Worm (Caenorhabditis elegans): ENCODE measurements around the gene Y67H2A.7.

Y67H2A.7 gene

ce11 chrIV:13268385-13268784 is 35.2 kb upstream of the Y67H2A.7 start:
- TF ChIP-seq mbf-1 (tag; optimal IDR thresholded peaks at IDR 0.05) (no peak), ztf-11 (tag; optimal IDR thresholded peaks at IDR 0.05) (no peak)

ce11 chrIV:13272494-13272893 is 31.0 kb upstream of the Y67H2A.7 start, which contains the start of gene unc-26:
Gene unc-26 (minus strand): TSS chrIV:13272516.
- TF ChIP-seq lsy-2 (tag; optimal IDR thresholded peaks at IDR 0.05) = peak in 1 of 2 experiments; percentile 60
- no peak for TF ChIP-seq unc-62 (GFP tag; optimal IDR thresholded peaks at IDR 0.05)
- TF ChIP-seq unc-55 (GFP tag; optimal IDR thresholded peaks at IDR 0.05) = peak; percentile 82
- no peak for TF ChIP-seq R02D3.7 (tag; optimal IDR thresholded peaks at IDR 0.05)
- TF ChIP-seq C34F6.9 (tag; optimal IDR thresholded peaks at IDR 0.05) = peak; percentile 40
- TF ChIP-seq nhr-10 (tag; optimal IDR thresholded peaks at IDR 0.05) = no peak
- TF ChIP-seq mab-5 (tag; optimal IDR thresholded peaks at IDR 0.05) = peak; percentile 35
- TF ChIP-seq sma-3 (GFP tag; optimal IDR thresholded peaks at IDR 0.05) = no peak
- no peak for TF ChIP-seq lin-39 (tag; optimal IDR thresholded peaks at IDR 0.05)
- no peak for TF ChIP-seq lin-13 (GFP tag; optimal IDR thresholded peaks at IDR 0.05)
- TF ChIP-seq zag-1 (tag; optimal IDR thresholded peaks at IDR 0.05) = peak; percentile 31
- no peak for TF ChIP-seq skn-1 (tag; optimal IDR thresholded peaks at IDR 0.05)
- no peak for TF ChIP-seq mdl-1 (tag; optimal IDR thresholded peaks at IDR 0.05)
- no peak for TF ChIP-seq dmd-4 (tag; optimal IDR thresholded peaks at IDR 0.05)
- no peak for TF ChIP-seq alr-1 (tag; optimal IDR thresholded peaks at IDR 0.05)
- no peak for TF ChIP-seq crh-2 (tag; optimal IDR thresholded peaks at IDR 0.05)
- TF ChIP-seq nhr-129 (tag; optimal IDR thresholded peaks at IDR 0.05) = peak; percentile 59
- TF ChIP-seq ceh-16 (tag; optimal IDR thresholded peaks at IDR 0.05) = no peak
- no peak for TF ChIP-seq blmp-1 (tag; optimal IDR thresholded peaks at IDR 0.05; ENCODE audit: insufficient read depth)
- TF ChIP-seq nhr-77 (tag; optimal IDR thresholded peaks at IDR 0.05) = no peak
- peak; percentile 10 for TF ChIP-seq F13H6.1 (tag; optimal IDR thresholded peaks at IDR 0.05)

DNA sequence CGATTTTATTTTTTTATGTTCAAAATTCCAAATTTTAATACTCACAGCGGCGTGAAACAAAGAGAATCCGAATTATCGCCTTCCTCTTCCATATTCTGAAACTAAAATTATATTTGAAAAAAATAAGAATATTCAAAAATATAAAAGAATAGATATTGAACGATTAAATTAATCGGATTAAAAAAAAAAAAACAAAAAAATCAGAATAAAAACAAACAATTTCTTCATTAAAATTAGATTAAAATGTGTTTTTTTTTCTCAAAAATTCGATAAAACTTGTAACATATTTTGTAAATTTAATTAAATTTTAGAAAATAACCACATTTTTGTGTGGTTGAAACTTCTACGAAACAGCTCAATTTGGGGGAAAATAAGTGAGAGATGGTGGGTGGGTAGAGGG is 20.8 kb upstream of the Y67H2A.7 start, which contains the start of gene cpsf-3:
Gene cpsf-3, minus strand, starts transcription at position 101 of the 400 bp plus-strand sequence.
- no peak for TF ChIP-seq ztf-11 (tag; optimal IDR thresholded peaks at IDR 0.05)
- TF ChIP-seq Y55F3AM.14 (GFP tag; optimal IDR thresholded peaks at IDR 0.05) = no peak
- no peak for TF ChIP-seq elt-1 (tag; optimal IDR thresholded peaks at IDR 0.05)
- TF ChIP-seq lin-13 (GFP tag; optimal IDR thresholded peaks at IDR 0.05) = no peak
- no peak for TF ChIP-seq nhr-237 (tag; optimal IDR thresholded peaks at IDR 0.05)
- TF ChIP-seq nhr-77 (tag; optimal IDR thresholded peaks at IDR 0.05) = no peak

- TF ChIP-seq dmd-4 (tag; optimal IDR thresholded peaks at IDR 0.05) (no peak), F13H6.1 (tag; optimal IDR thresholded peaks at IDR 0.05) (no peak), unc-55 (GFP tag; optimal IDR thresholded peaks at IDR 0.05) (peak; percentile 18), nhr-129 (tag; optimal IDR thresholded peaks at IDR 0.05) (peak; percentile 13), unc-39 (tag; optimal IDR thresholded peaks at IDR 0.05) (no peak), C34F6.9 (tag; optimal IDR thresholded peaks at IDR 0.05) (peak; percentile 49)
Measured at ce11 chrIV:13289321-13289720, 14.2 kb upstream of the Y67H2A.7 start, which contains the start of gene Y67H2A.10. Gene Y67H2A.10 (minus strand): TSS chrIV:13289504.

DNA sequence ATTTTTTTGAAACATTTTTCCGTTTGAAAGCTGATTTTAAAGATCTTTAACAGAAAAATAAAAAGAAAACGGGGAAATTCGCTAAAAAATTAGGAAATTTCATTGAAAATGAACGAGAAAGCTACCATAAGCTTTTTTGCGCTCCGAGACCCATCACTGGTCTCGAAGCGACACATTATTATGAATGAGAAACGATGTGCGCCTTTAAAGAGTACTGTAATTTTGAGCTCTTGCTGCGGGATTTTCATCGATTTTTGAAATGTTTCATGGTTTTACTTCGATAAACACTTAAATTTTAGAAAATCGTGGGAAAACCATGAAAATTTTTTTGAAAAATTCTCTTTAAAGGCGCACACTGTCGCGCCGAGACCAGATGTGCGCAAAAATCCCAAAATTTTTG is 13.3 kb upstream of the Y67H2A.7 start:
- no peak for TF ChIP-seq ceh-82 (tag; optimal IDR thresholded peaks at IDR 0.05)
- no peak for TF ChIP-seq peb-1 (tag; optimal IDR thresholded peaks at IDR 0.05)
- no peak for TF ChIP-seq nhr-237 (tag; optimal IDR thresholded peaks at IDR 0.05)
- TF ChIP-seq mbf-1 (tag; optimal IDR thresholded peaks at IDR 0.05) = no peak
- TF ChIP-seq fos-1 (tag; optimal IDR thresholded peaks at IDR 0.05) = no peak
- TF ChIP-seq nhr-25 (tag; optimal IDR thresholded peaks at IDR 0.05) = no peak
- TF ChIP-seq elt-1 (tag; optimal IDR thresholded peaks at IDR 0.05) = no peak
- TF ChIP-seq unc-55 (GFP tag; optimal IDR thresholded peaks at IDR 0.05) = no peak
- TF ChIP-seq nhr-21 (tag; optimal IDR thresholded peaks at IDR 0.05) = no peak
- TF ChIP-seq unc-62 (GFP tag; optimal IDR thresholded peaks at IDR 0.05) = no peak
- TF ChIP-seq nhr-23 (tag; optimal IDR thresholded peaks at IDR 0.05) = no peak

ce11 chrIV:13297746-13298145 is 5.8 kb upstream of the Y67H2A.7 start, which contains the start of the genes Y67H2A.2 and micu-1:
Gene Y67H2A.2 (minus strand): TSS chrIV:13297819.
Gene micu-1 (plus strand): TSS chrIV:13297926.
- peak; percentile 39 for TF ChIP-seq sma-9 (GFP tag; optimal IDR thresholded peaks at IDR 0.05)
- no peak for TF ChIP-seq sma-9 (tag; optimal IDR thresholded peaks at IDR 0.05)
- no peak for TF ChIP-seq Y55F3AM.14 (GFP tag; optimal IDR thresholded peaks at IDR 0.05)
- TF ChIP-seq fos-1 (tag; optimal IDR thresholded peaks at IDR 0.05) = peak; percentile 4
- no peak for TF ChIP-seq dmd-4 (tag; optimal IDR thresholded peaks at IDR 0.05)
- TF ChIP-seq ceh-82 (tag; optimal IDR thresholded peaks at IDR 0.05) = no peak
- peak; percentile 33 for TF ChIP-seq snpc-4 (tag; optimal IDR thresholded peaks at IDR 0.05)
- TF ChIP-seq sma-3 (GFP tag; optimal IDR thresholded peaks at IDR 0.05) = peak; percentile 53
- peak; percentile 57 for TF ChIP-seq lin-13 (GFP tag; optimal IDR thresholded peaks at IDR 0.05)
- TF ChIP-seq crh-2 (tag; optimal IDR thresholded peaks at IDR 0.05) = peak; percentile 81
- TF ChIP-seq nhr-23 (tag; optimal IDR thresholded peaks at IDR 0.05) = no peak
- no peak for TF ChIP-seq mdl-1 (tag; optimal IDR thresholded peaks at IDR 0.05)
- peak; percentile 39 for TF ChIP-seq F13H6.1 (tag; optimal IDR thresholded peaks at IDR 0.05)
- peak; percentile 82 for TF ChIP-seq lin-11 (tag; optimal IDR thresholded peaks at IDR 0.05)
- TF ChIP-seq nhr-10 (tag; optimal IDR thresholded peaks at IDR 0.05) = no peak
- peak; percentile 67 for TF ChIP-seq gmeb-1 (tag; optimal IDR thresholded peaks at IDR 0.05)
- no peak for TF ChIP-seq unc-39 (tag; optimal IDR thresholded peaks at IDR 0.05)
- no peak for TF ChIP-seq R02D3.7 (tag; optimal IDR thresholded peaks at IDR 0.05)
- TF ChIP-seq C34F6.9 (tag; optimal IDR thresholded peaks at IDR 0.05) = peak; percentile 81
- peak; percentile 86 for TF ChIP-seq nhr-129 (tag; optimal IDR thresholded peaks at IDR 0.05)
- no peak for TF ChIP-seq ztf-11 (tag; optimal IDR thresholded peaks at IDR 0.05)
- TF ChIP-seq ZK546.5 (tag; optimal IDR thresholded peaks at IDR 0.05) = no peak
- peak; percentile 56 for TF ChIP-seq ama-1 (optimal IDR thresholded peaks at IDR 0.05)
- TF ChIP-seq nhr-77 (tag; optimal IDR thresholded peaks at IDR 0.05) = no peak
- TF ChIP-seq nhr-21 (tag; optimal IDR thresholded peaks at IDR 0.05) = peak; percentile 42
- peak; percentile 42 for TF ChIP-seq ztf-4 (tag; optimal IDR thresholded peaks at IDR 0.05)

All from whole organism, L2 larva.